Fruit fly (Drosophila melanogaster): Measurements from ENCODE around the gene CG7049.

- no peak for TF ChIP-seq CG8159 (tag; optimal IDR thresholded peaks at IDR 0.05)
- TF ChIP-seq CG32121 (GFP tag; IDR thresholded peaks at IDR 0.05) = no peak
- TF ChIP-seq gl (tag; optimal IDR thresholded peaks at IDR 0.05) = no peak
- TF ChIP-seq CG34367 (tag; optimal IDR thresholded peaks at IDR 0.05) = no peak
- TF ChIP-seq D1 (tag; optimal IDR thresholded peaks at IDR 0.05) = no peak
- TF ChIP-seq CG4496 (GFP tag; IDR thresholded peaks at IDR 0.05) = no peak
- TF ChIP-seq CG8301 (tag; optimal IDR thresholded peaks at IDR 0.05) = no peak
- no peak for TF ChIP-seq Pif1A (GFP tag; optimal IDR thresholded peaks at IDR 0.05)
- no peak for TF ChIP-seq CG13204 (GFP tag; optimal IDR thresholded peaks at IDR 0.05)
- TF ChIP-seq Ets98B (GFP tag; IDR thresholded peaks at IDR 0.05) = no peak; the same call in 1 of the 2 replicates
- no peak for TF ChIP-seq rn (GFP tag; IDR thresholded peaks at IDR 0.05)
- TF ChIP-seq CG9948 (tag; optimal IDR thresholded peaks at IDR 0.05) = no peak
Measured at dm6 chr3L:178445-178844, 2.4 kb upstream of the CG7049 start.

Measured in whole organism, pupa.